Worm (Caenorhabditis elegans) whole organism, L4 larva: ENCODE data around the gene Y49F6C.6.

Experiments
- ZK337.2 ChIP-seq: fragments of 200-800 bp; sonication (Bioruptor generic); IDR thresholded peaks from 2 replicates; pipeline ENCODE4 v1.3.6; 2022; ENCODE audit warnings: missing genetic modification reagents, missing genetic modification characterization, missing compliant biosample characterization
- aha-1 ChIP-seq: fragments of 150-350 bp; peaks from one replicate; lab custom pipeline; 2014; ENCODE audit warnings: missing biosample characterization, missing genetic modification characterization
- aly-2 ChIP-seq: sonication (generic microtip); optimal IDR thresholded peaks from 2 replicates; lab custom pipeline; 2018; ENCODE audit warnings: missing biosample characterization, missing genetic modification characterization
- ceh-20 ChIP-seq: fragments of 200-800 bp; sonication (Bioruptor generic); IDR thresholded peaks from 2 replicates; pipeline ENCODE4 v1.3.6; 2022; ENCODE audit warnings: missing genetic modification reagents, missing genetic modification characterization, missing compliant biosample characterization
- ces-1 ChIP-seq: fragments of 150-350 bp; sonication (generic microtip); optimal IDR thresholded peaks from 4 replicates; lab custom pipeline; 2014; ENCODE audit warnings: missing biosample characterization, missing genetic modification reagents, missing genetic modification characterization
- egl-27 ChIP-seq: sonication (generic microtip); optimal IDR thresholded peaks from 3 replicates; lab custom pipeline; 2017; ENCODE audit warnings: missing biosample characterization, missing genetic modification reagents, missing genetic modification characterization
- hif-1 ChIP-seq, 2 experiments: sonication (generic microtip); optimal IDR thresholded peaks; 2 replicates each; lab custom pipeline; 2016 to 2017; ENCODE audit warnings: missing compliant biosample characterization in 2 of 2, missing genetic modification characterization in 2 of 2, missing genetic modification reagents in 2 of 2, missing genotype in 2 of 2, mild to moderate bottlenecking in 1 of 2
- lin-13 ChIP-seq: fragments of 150-350 bp; optimal IDR thresholded peaks from 2 replicates; lab custom pipeline; 2014; ENCODE audit warnings: missing biosample characterization, missing genetic modification reagents, missing genetic modification characterization
- mdl-1 ChIP-seq, 2 experiments: fragments of 150-350 bp in 1 of 2; sonication (generic microtip) in 1 of 2; optimal IDR thresholded peaks; 2 replicates each; lab custom pipeline; 2014 to 2017; ENCODE audit warnings: missing biosample characterization in 2 of 2, missing genetic modification characterization in 2 of 2
- nhr-102 ChIP-seq: sonication (generic microtip); optimal IDR thresholded peaks from 2 replicates; lab custom pipeline; 2016; ENCODE audit warnings: mild to moderate bottlenecking, missing genetic modification characterization, moderate library complexity, missing compliant biosample characterization
- nhr-237 ChIP-seq: sonication (generic microtip); optimal IDR thresholded peaks from 2 replicates; lab custom pipeline; 2017; ENCODE audit warnings: missing biosample characterization, missing genetic modification characterization
- nhr-76 ChIP-seq: fragments of 150-350 bp; optimal IDR thresholded peaks from 2 replicates; lab custom pipeline; 2014; ENCODE audit warnings: missing biosample characterization, missing genetic modification characterization
- pha-4 ChIP-seq, 2 experiments: fragments of 150-350 bp in 1 of 2; fragments of 200-800 bp in 1 of 2; sonication (Bioruptor generic) in 1 of 2; IDR thresholded peaks in 1 of 2; optimal IDR thresholded peaks in 1 of 2; 2 replicates each; pipeline versions ENCODE4 v1.3.6 to Lab custom; 2014 to 2022; ENCODE audit warnings: missing genetic modification characterization in 2 of 2, missing genetic modification reagents in 2 of 2, missing biosample characterization in 1 of 2, missing compliant biosample characterization in 1 of 2
- zfp-3 ChIP-seq: fragments of 200-800 bp; sonication (Bioruptor generic); conservative IDR thresholded peaks from 2 replicates; pipeline ENCODE4 v1.3.6; 2022; ENCODE audit warnings: missing genetic modification reagents, missing genetic modification characterization, missing compliant biosample characterization

DNA sequence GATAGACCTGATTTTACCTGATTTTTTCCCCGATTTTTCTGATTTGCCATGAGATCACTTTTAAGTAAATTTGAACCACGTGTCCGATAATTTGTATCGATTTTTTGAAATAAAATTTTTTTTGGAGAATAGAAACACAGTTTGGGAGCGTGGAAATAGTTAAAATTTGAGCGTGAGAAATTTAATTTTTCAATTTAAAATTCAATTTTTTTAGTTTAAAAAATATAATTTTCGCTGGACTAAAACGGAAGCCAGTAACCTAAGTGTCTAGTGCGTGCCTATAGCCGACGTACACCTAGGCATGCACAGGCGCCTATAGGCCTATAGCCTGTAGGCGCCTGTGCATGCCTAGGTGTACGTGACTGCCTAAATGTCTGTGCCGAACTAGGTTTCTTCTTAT is 32.2 kb upstream of the Y49F6C.6 start, which contains the start of gene nep-9:
- no peak for TF ChIP-seq nhr-76 (tag; lab: Kevin White, UChicago)
- no peak for TF ChIP-seq egl-27 (tag; lab: Kevin White, UChicago)
- TF ChIP-seq lin-13 (GFP tag; lab: Kevin White, UChicago), result no peak
- TF ChIP-seq ZK337.2 (GFP tag; lab: Robert Waterston, UW), result no peak
- TF ChIP-seq nhr-102 (tag; lab: Kevin White, UChicago), result no peak
- no peak for TF ChIP-seq nhr-237 (tag; lab: Kevin White, UChicago)
- TF ChIP-seq hif-1 (tag; optimal IDR thresholded peaks at IDR 0.05; lab: Kevin White, UChicago), result no peak
- TF ChIP-seq aly-2 (tag; lab: Kevin White, UChicago), result no peak
- TF ChIP-seq pha-4 (GFP tag; IDR thresholded peaks at IDR 0.05; lab: Robert Waterston, UW), result no peak
- TF ChIP-seq pha-4 (tag; optimal IDR thresholded peaks at IDR 0.05; lab: Kevin White, UChicago), result no peak
- TF ChIP-seq zfp-3 (GFP tag; lab: Robert Waterston, UW), result no peak
- no peak for TF ChIP-seq ces-1 (GFP tag; lab: Kevin White, UChicago)
- no peak for TF ChIP-seq mdl-1 (tag; optimal IDR thresholded peaks at IDR 0.05; lab: Kevin White, UChicago)
- TF ChIP-seq ceh-20, result no peak
- peak; percentile 24 for TF ChIP-seq aha-1
